Worm (Caenorhabditis elegans) whole organism, L1 larva: ENCODE measurements around the gene T27D12.6.

ENCODE experiments used
- C16A3.4 ChIP-seq: fragments of 150-350 bp; optimal IDR thresholded peaks from 2 replicates; lab custom pipeline; 2014; ENCODE audit warnings: missing biosample characterization, missing genetic modification characterization
- Y116A8C.19 ChIP-seq: sonication (generic microtip); optimal IDR thresholded peaks from 2 replicates; lab custom pipeline; 2016; ENCODE audit warnings: missing compliant biosample characterization, missing genetic modification characterization, borderline replicate concordance
- aha-1 ChIP-seq: fragments of 150-350 bp; optimal IDR thresholded peaks from 2 replicates; lab custom pipeline; 2014; ENCODE audit warnings: missing biosample characterization, missing genetic modification characterization
- alr-1 ChIP-seq: fragments of 200-800 bp; sonication (Bioruptor generic); optimal IDR thresholded peaks from 2 replicates; lab custom pipeline; 2018; ENCODE audit warnings: borderline replicate concordance, mild to moderate bottlenecking, missing genetic modification characterization, missing compliant biosample characterization
- ama-1 ChIP-seq: fragments of 150-350 bp; optimal IDR thresholded peaks from 2 replicates; lab custom pipeline; 2014
- blmp-1 ChIP-seq: fragments of 150-350 bp; optimal IDR thresholded peaks from 2 replicates; lab custom pipeline; 2014; ENCODE audit warnings: missing biosample characterization, missing genetic modification characterization
- ceh-63 ChIP-seq: fragments of 200-800 bp; sonication (Bioruptor generic); optimal IDR thresholded peaks from 2 replicates; lab custom pipeline; 2018; ENCODE audit warnings: mild to moderate bottlenecking, missing genetic modification characterization, missing compliant biosample characterization
- ceh-8 ChIP-seq: fragments of 200-800 bp; sonication (Bioruptor generic); optimal IDR thresholded peaks from 2 replicates; lab custom pipeline; 2018; ENCODE audit warnings: mild to moderate bottlenecking, missing genetic modification characterization, moderate library complexity, missing compliant biosample characterization
- ceh-82 ChIP-seq, 3 experiments: fragments of 150-350 bp in 1 of 3; sonication (generic microtip) in 2 of 3; optimal IDR thresholded peaks; 2 replicates each; lab custom pipeline; 2014 to 2017; ENCODE audit warnings: missing biosample characterization in 3 of 3, missing genetic modification characterization in 3 of 3
- ceh-90 ChIP-seq: sonication (generic microtip); optimal IDR thresholded peaks from 2 replicates; lab custom pipeline; 2016; ENCODE audit warnings: missing genetic modification characterization, missing compliant biosample characterization
- efl-1 ChIP-seq, 4 experiments: fragments of 150-350 bp; optimal IDR thresholded peaks in 3 of 4; peaks in 1 of 4; 1 replicate in 1 of 4; 2 replicates in 3 of 4; lab custom pipeline; 2014; ENCODE audit warnings: missing biosample characterization in 2 of 4, missing genetic modification characterization in 2 of 4, missing genetic modification reagents in 2 of 4
- elt-3 ChIP-seq, 6 experiments: fragments of 150-350 bp in 1 of 6; sonication (generic microtip); optimal IDR thresholded peaks; 2 replicates each; lab custom pipeline; 2017 to 2018; ENCODE audit warnings: missing biosample characterization in 6 of 6, missing genetic modification characterization in 6 of 6, inconsistent platforms in 1 of 6
- ets-5 ChIP-seq: fragments of 200-800 bp; sonication (Bioruptor generic); IDR thresholded peaks from 2 replicates; pipeline ENCODE4 v1.3.6; 2022; ENCODE audit warnings: missing genetic modification characterization, missing compliant biosample characterization
- hpl-2 ChIP-seq: fragments of 150-350 bp; optimal IDR thresholded peaks from 2 replicates; lab custom pipeline; 2014; ENCODE audit warnings: missing biosample characterization, missing genetic modification reagents, missing genetic modification characterization
- irx-1 ChIP-seq: sonication (generic microtip); optimal IDR thresholded peaks from 2 replicates; lab custom pipeline; 2016; ENCODE audit warnings: missing genetic modification characterization, missing compliant biosample characterization
- jun-1 ChIP-seq: fragments of 150-350 bp; optimal IDR thresholded peaks from 2 replicates; lab custom pipeline; 2014; ENCODE audit warnings: missing biosample characterization, missing genetic modification reagents, missing genetic modification characterization
- lin-14 ChIP-seq: fragments of 200-800 bp; sonication (Bioruptor generic); optimal IDR thresholded peaks from 2 replicates; lab custom pipeline; 2018; ENCODE audit warnings: mild to moderate bottlenecking, missing genetic modification characterization, moderate library complexity, missing compliant biosample characterization
- lin-35 ChIP-seq, 2 experiments: fragments of 150-350 bp; optimal IDR thresholded peaks; 2 replicates each; lab custom pipeline; 2014; ENCODE audit warnings: missing biosample characterization in 2 of 2, missing genetic modification characterization in 2 of 2, missing genetic modification reagents in 2 of 2
- mdl-1 ChIP-seq, 2 experiments: fragments of 150-350 bp; optimal IDR thresholded peaks; 2 replicates each; lab custom pipeline; 2014 to 2017; ENCODE audit warnings: missing biosample characterization in 2 of 2, missing genetic modification characterization in 2 of 2, inconsistent platforms in 1 of 2
- mep-1 ChIP-seq: fragments of 150-350 bp; optimal IDR thresholded peaks from 2 replicates; lab custom pipeline; 2014; ENCODE audit warnings: missing biosample characterization, missing genetic modification characterization
- nhr-20 ChIP-seq: sonication (generic microtip); optimal IDR thresholded peaks from 2 replicates; lab custom pipeline; 2016; ENCODE audit warnings: mild to moderate bottlenecking, missing genetic modification characterization, missing compliant biosample characterization
- nhr-47 ChIP-seq: sonication (generic microtip); optimal IDR thresholded peaks from 2 replicates; lab custom pipeline; 2016; ENCODE audit warnings: mild to moderate bottlenecking, missing genetic modification characterization, moderate library complexity, missing compliant biosample characterization
- nhr-71 ChIP-seq: sonication (generic microtip); optimal IDR thresholded peaks from 2 replicates; lab custom pipeline; 2016; ENCODE audit warnings: mild to moderate bottlenecking, missing genetic modification characterization, moderate library complexity, missing compliant biosample characterization
- nhr-76 ChIP-seq: sonication (generic microtip); optimal IDR thresholded peaks from 2 replicates; lab custom pipeline; 2017; ENCODE audit warnings: missing biosample characterization, missing genetic modification characterization
- nhr-84 ChIP-seq: sonication (generic microtip); optimal IDR thresholded peaks from 2 replicates; lab custom pipeline; 2017; ENCODE audit warnings: missing biosample characterization, missing genetic modification characterization
- nhr-85 ChIP-seq: sonication (generic microtip); peaks from one replicate; lab custom pipeline; 2016; ENCODE audit warnings: missing genetic modification characterization, inconsistent platforms, missing compliant biosample characterization
- pqm-1 ChIP-seq: sonication (generic microtip); optimal IDR thresholded peaks from 3 replicates; lab custom pipeline; 2017; ENCODE audit warnings: missing biosample characterization, missing genetic modification characterization
- snpc-4 ChIP-seq: fragments of 150-350 bp; optimal IDR thresholded peaks from 2 replicates; lab custom pipeline; 2014; ENCODE audit warnings: missing biosample characterization, missing genetic modification characterization
- sup-37 ChIP-seq: fragments of 200-800 bp; sonication (Bioruptor generic); optimal IDR thresholded peaks from 2 replicates; lab custom pipeline; 2018; ENCODE audit warnings: mild to moderate bottlenecking, missing genetic modification characterization, missing compliant biosample characterization
- swsn-7 ChIP-seq: sonication (generic microtip); optimal IDR thresholded peaks from 2 replicates; lab custom pipeline; 2016; ENCODE audit warnings: missing genetic modification characterization, missing compliant biosample characterization
- tbx-2 ChIP-seq: sonication (generic microtip); optimal IDR thresholded peaks from 2 replicates; lab custom pipeline; 2016; ENCODE audit warnings: missing genetic modification characterization, missing compliant biosample characterization
- tlp-1 ChIP-seq: fragments of 150-350 bp; optimal IDR thresholded peaks from 2 replicates; lab custom pipeline; 2014; ENCODE audit warnings: missing biosample characterization, missing genetic modification characterization
- zag-1 ChIP-seq: fragments of 150-350 bp; optimal IDR thresholded peaks from 2 replicates; lab custom pipeline; 2014; ENCODE audit warnings: missing biosample characterization, missing genetic modification characterization
- zip-4 ChIP-seq: fragments of 200-800 bp; sonication (Bioruptor generic); optimal IDR thresholded peaks from 2 replicates; lab custom pipeline; 2018; ENCODE audit warnings: mild to moderate bottlenecking, missing genetic modification characterization, moderate library complexity, missing compliant biosample characterization
- ztf-11 ChIP-seq, 2 experiments: sonication (generic microtip); optimal IDR thresholded peaks; 2 replicates each; lab custom pipeline; 2016 to 2017; ENCODE audit warnings: missing genetic modification characterization in 2 of 2, missing biosample characterization in 1 of 2, missing compliant biosample characterization in 1 of 2
- ztf-4 ChIP-seq: fragments of 150-350 bp; optimal IDR thresholded peaks from 2 replicates; lab custom pipeline; 2014; ENCODE audit warnings: missing biosample characterization, missing genetic modification characterization

Gene T27D12.6

ce11 chrII:11844984-11845383 lies 9.7 kb downstream of the T27D12.6 start:
- TF ChIP-seq ceh-63 (GFP tag; lab: Kevin White, UChicago): no peak
- no peak for TF ChIP-seq ztf-4 (tag; lab: Kevin White, UChicago)
- TF ChIP-seq lin-35 (GFP tag; optimal IDR thresholded peaks at IDR 0.05; lab: Kevin White, UChicago): no peak
- TF ChIP-seq ceh-82 (tag; optimal IDR thresholded peaks at IDR 0.05; lab: Kevin White, UChicago): no peak
- no peak for TF ChIP-seq nhr-20 (tag; lab: Kevin White, UChicago)
- TF ChIP-seq ceh-90: no peak
- no peak for TF ChIP-seq C16A3.4 (tag; lab: Kevin White, UChicago)
- no peak for TF ChIP-seq nhr-84 (tag; lab: Kevin White, UChicago)
- TF ChIP-seq ceh-8: no peak
- TF ChIP-seq hpl-2: no peak
- no peak for TF ChIP-seq ztf-11 (tag; optimal IDR thresholded peaks at IDR 0.05; lab: Kevin White, UChicago)
- no peak for TF ChIP-seq tbx-2 (tag; lab: Kevin White, UChicago)
- TF ChIP-seq aha-1 (tag; lab: Kevin White, UChicago): no peak
- no peak for TF ChIP-seq alr-1 (tag; lab: Kevin White, UChicago)
- TF ChIP-seq pqm-1 (tag; lab: Kevin White, UChicago): no peak
- no peak for TF ChIP-seq sup-37 (GFP tag; lab: Kevin White, UChicago)
- TF ChIP-seq zag-1 (tag; lab: Kevin White, UChicago): no peak
- TF ChIP-seq nhr-76 (tag; lab: Kevin White, UChicago): no peak
- TF ChIP-seq jun-1: no peak
- TF ChIP-seq zip-4 (GFP tag; lab: Kevin White, UChicago): no peak
- TF ChIP-seq, all 84 proteins: peak for 0

DNA sequence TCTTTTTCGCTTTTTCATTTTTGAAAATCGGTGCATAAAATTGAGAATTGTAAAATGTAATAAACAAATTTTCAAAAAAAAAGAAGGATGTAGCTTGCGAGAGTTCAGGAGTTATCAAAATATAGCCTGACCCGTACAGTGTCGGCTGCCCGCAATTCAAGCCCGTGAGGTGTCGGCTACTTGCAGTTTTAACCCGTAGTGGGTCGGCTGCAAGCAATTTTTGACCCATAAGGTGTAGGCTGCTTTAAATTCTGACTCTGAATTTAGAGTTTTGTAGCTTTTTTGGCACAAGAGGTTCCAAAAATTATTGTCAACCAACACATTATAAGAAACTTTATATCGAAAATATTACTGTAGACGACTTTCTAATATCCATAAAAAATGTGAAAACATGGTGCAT lies 10.6 kb downstream of the T27D12.6 start:
- TF ChIP-seq swsn-7 (tag; lab: Kevin White, UChicago) (no peak), nhr-47 (peak; percentile 3), snpc-4 (tag; lab: Kevin White, UChicago) (no peak), elt-3 (tag; optimal IDR thresholded peaks at IDR 0.05; lab: Kevin White, UChicago) (peak in 1 of 6 experiments; percentile 43), mdl-1 (tag; optimal IDR thresholded peaks at IDR 0.05; lab: Kevin White, UChicago) (no peak), nhr-84 (tag; lab: Kevin White, UChicago) (no peak), tbx-2 (tag; lab: Kevin White, UChicago) (no peak), mep-1 (tag; lab: Kevin White, UChicago) (no peak), ama-1 (peak; percentile 35)

DNA sequence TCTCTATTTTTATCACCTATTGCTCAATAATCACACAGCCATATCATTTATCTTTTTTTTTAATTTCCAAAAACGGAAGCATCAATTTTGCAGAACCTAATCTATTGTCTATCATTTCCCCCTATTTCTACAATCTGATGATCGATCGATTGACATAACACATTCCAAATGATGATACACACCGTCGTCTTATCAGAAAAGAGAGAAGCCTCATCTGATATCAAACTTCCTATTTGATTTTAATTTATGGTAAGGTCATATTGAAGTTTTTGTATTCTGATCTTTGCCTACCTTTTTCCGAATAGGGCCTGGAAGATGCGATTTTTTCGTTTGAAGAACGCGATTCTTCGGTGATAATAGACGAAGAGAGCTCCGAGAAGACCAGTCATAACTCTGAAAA lies 14.3 kb downstream of the T27D12.6 start:
- TF ChIP-seq irx-1 (tag; lab: Kevin White, UChicago): no peak
- TF ChIP-seq elt-3 (tag; optimal IDR thresholded peaks at IDR 0.05; lab: Kevin White, UChicago): peak in 3 of 6 experiments; percentile 26 to 52 (median 26)
- TF ChIP-seq efl-1 (optimal IDR thresholded peaks at IDR 0.05; lab: Kevin White, UChicago): no peak
- TF ChIP-seq efl-1 (GFP tag; optimal IDR thresholded peaks at IDR 0.05 in 1 of 2; lab: Kevin White, UChicago): peak in 1 of 2 experiments; percentile 60
- no peak for TF ChIP-seq Y116A8C.19 (tag; lab: Kevin White, UChicago)
- no peak for TF ChIP-seq tlp-1 (tag; lab: Kevin White, UChicago)
- no peak for TF ChIP-seq ceh-63 (GFP tag; lab: Kevin White, UChicago)
- peak; percentile 70 for TF ChIP-seq nhr-85 (tag; lab: Kevin White, UChicago)
- peak; percentile 10 for TF ChIP-seq nhr-71
- TF ChIP-seq ceh-82 (tag; optimal IDR thresholded peaks at IDR 0.05; lab: Kevin White, UChicago): no peak
- no peak for TF ChIP-seq ets-5 (GFP tag; lab: Robert Waterston, UW)
- TF ChIP-seq zag-1 (tag; lab: Kevin White, UChicago): no peak
- peak; percentile 16 for TF ChIP-seq blmp-1
- TF ChIP-seq lin-14 (GFP tag; lab: Kevin White, UChicago): peak; percentile 25
